Fruit fly (Drosophila melanogaster): ENCODE data around the gene Hrb87F.
A peak's percentile ranks its signal among the peaks of the same experiment; 100 is the strongest.

The Hrb87F gene

DNA sequence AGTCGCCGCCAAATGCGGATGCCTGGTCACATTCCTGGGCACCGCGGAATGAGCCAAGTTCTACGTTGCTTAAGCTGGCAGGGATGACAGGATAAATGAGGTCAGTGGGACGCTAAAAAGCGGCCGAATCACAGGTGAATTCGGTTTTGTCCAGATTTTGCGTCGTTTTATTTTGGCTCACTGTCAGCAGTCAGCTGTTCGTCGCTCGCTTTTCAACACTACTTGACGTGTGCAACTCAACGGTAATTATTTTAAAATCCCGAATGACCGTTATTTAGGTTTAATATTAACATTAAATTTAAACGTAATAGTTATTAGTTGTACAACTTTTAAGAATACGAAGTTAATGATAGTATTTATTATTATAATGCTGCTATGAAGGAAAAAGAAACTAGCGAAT is 39.0 kb upstream of the Hrb87F start (continued):
- TF ChIP-seq CG10321 (GFP tag; IDR thresholded peaks at IDR 0.05) = no peak
- TF ChIP-seq HLH54F (GFP tag; optimal IDR thresholded peaks at IDR 0.05) = no peak
- TF ChIP-seq CG16815 (GFP tag; optimal IDR thresholded peaks at IDR 0.05) = no peak
- peak; percentile 96 for TF ChIP-seq CG8388 (GFP tag; optimal IDR thresholded peaks at IDR 0.05)
- TF ChIP-seq hbn (GFP tag; IDR thresholded peaks at IDR 0.05; ENCODE audit: partially characterized antibody) = 0 out of 2 replicates have a peak, but pooled peaks have one; percentile 28

DNA sequence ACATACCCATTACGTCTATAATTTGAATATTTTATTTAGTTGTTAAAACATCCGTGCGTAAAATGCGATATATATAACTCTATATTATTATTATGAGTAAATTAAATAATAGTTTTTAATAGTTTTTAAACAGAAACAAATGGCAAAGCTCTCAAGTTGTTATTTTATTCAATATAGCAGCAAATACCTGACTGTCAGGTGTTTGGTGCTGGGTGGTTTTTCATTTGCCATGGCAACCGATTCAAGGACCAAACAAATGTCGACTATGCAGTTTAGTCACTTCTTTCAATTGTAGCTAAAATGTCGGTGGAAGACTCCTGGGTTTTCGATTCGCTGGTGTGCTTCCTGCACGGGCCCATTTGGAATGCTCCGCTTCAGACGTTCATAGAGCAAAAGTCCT is 33.4 kb upstream of the Hrb87F start, which contains the start of gene CG14367:
Gene CG14367, plus strand, starts transcription at position 301 of the 400 bp plus-strand sequence.
- TF ChIP-seq nom (GFP tag; optimal IDR thresholded peaks at IDR 0.05) = no peak
- TF ChIP-seq CG4854 (GFP tag; optimal IDR thresholded peaks at IDR 0.05) = no peak
- no peak for TF ChIP-seq Atf3 (GFP tag; optimal IDR thresholded peaks at IDR 0.05)
- TF ChIP-seq Kr (GFP tag; optimal IDR thresholded peaks at IDR 0.05) = no peak
- no peak for TF ChIP-seq ap (GFP tag; IDR thresholded peaks at IDR 0.05)
- TF ChIP-seq CG1792 (GFP tag; optimal IDR thresholded peaks at IDR 0.05) = no peak
- no peak for TF ChIP-seq CG32772 (GFP tag; IDR thresholded peaks at IDR 0.05)
- no peak for TF ChIP-seq CG15269 (tag; optimal IDR thresholded peaks at IDR 0.05)
- TF ChIP-seq abd-A (tag; optimal IDR thresholded peaks at IDR 0.05) = no peak
- no peak for TF ChIP-seq Dad (GFP tag; optimal IDR thresholded peaks at IDR 0.05)
- no peak for TF ChIP-seq CoRest (tag; optimal IDR thresholded peaks at IDR 0.05)
- TF ChIP-seq Gsc (GFP tag; IDR thresholded peaks at IDR 0.05) = no peak
- no peak for TF ChIP-seq C15 (GFP tag; IDR thresholded peaks at IDR 0.05)
- no peak for TF ChIP-seq CG3163 (GFP tag; optimal IDR thresholded peaks at IDR 0.05)
- TF ChIP-seq Fer3 (tag; optimal IDR thresholded peaks at IDR 0.05) = no peak
- TF ChIP-seq CG3995 (GFP tag; optimal IDR thresholded peaks at IDR 0.05) = no peak
- TF ChIP-seq Usf (GFP tag; optimal IDR thresholded peaks at IDR 0.05) = no peak

DNA sequence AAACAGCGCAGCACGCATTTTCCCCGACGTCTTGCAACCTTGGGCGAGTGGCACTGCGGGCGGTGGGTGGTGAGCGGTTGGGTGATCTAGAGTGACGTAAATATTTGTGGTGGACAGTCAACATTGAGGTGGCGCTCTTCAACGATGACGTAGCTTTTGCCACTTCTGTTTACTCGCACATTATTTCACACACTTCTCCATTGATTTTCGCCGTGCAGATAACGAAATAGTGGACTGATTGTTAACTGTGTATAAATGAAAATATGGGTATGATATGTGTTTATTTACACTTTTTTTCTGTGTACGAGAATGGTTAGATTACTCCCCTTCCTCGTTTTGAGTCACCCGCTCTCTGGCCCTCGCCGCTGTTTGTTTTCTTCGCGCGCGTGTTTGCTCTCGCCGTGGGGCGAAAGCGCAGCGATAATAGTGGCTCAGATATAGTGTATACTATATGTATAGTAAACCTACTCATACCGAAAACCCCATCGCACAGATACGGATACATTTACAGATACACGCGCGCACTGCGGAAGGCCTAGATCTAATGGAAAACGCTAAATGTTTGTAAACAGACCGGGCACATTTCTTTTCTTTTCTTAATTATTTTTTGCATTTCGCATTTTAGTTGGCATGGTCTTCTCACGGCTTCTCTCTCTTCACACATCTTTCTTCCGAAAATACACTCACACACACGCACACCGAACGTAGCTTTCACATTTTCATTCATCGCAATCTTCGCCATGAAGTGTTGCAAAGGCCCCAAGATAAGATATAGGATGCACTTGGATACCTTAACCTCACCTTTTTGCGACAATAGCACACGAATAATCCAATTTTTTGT is 26.3 kb upstream of the Hrb87F start, which contains the start of gene omd:
Gene omd, minus strand, starts transcription at position 840 of the 841 bp plus-strand sequence.
- TF ChIP-seq CG7987 (GFP tag; optimal IDR thresholded peaks at IDR 0.05) (peak; percentile 84), CG13287 (GFP tag; IDR thresholded peaks at IDR 0.05; ENCODE audit: partially characterized antibody) (0 out of 2 replicates have a peak, but pooled peaks have one; percentile 23), CG1603 (tag; optimal IDR thresholded peaks at IDR 0.05) (no peak), BEAF-32 (GFP tag; optimal IDR thresholded peaks at IDR 0.05) (no peak), ash1 (GFP tag; optimal IDR thresholded peaks at IDR 0.05) (peak; percentile 64), CG8765 (GFP tag; IDR thresholded peaks at IDR 0.05) (no peak), so (GFP tag; IDR thresholded peaks at IDR 0.05) (no peak), CG4820 (GFP tag; optimal IDR thresholded peaks at IDR 0.05) (peak; percentile 23), fd96Cb (tag; optimal IDR thresholded peaks at IDR 0.05) (no peak), crp (GFP tag; optimal IDR thresholded peaks at IDR 0.05) (peak in 1 of 2 experiments; percentile 7), gt (GFP tag; IDR thresholded peaks at IDR 0.05) (no peak), CG11696 (GFP tag; IDR thresholded peaks at IDR 0.05) (no peak), ap (GFP tag; IDR thresholded peaks at IDR 0.05) (peak; percentile 61), CG8944 (GFP tag; optimal IDR thresholded peaks at IDR 0.05) (peak; percentile 69), CG8290 (GFP tag; optimal IDR thresholded peaks at IDR 0.05) (no peak), CG8290 (tag; optimal IDR thresholded peaks at IDR 0.05) (peak in 1 of 2 experiments; percentile 51), ham (GFP tag; IDR thresholded peaks at IDR 0.05) (no peak; the same call in 1 of the 2 replicates), HLH4C (GFP tag; IDR thresholded peaks at IDR 0.05; ENCODE audit: partially characterized antibody) (no peak), hbn (GFP tag; IDR thresholded peaks at IDR 0.05; ENCODE audit: partially characterized antibody) (no peak), scrt (GFP tag; optimal IDR thresholded peaks at IDR 0.05) (no peak), danr (GFP tag; IDR thresholded peaks at IDR 0.05) (no peak), CG2712 (tag; optimal IDR thresholded peaks at IDR 0.05) (no peak), CG2120 (GFP tag; optimal IDR thresholded peaks at IDR 0.05) (peak; percentile 53), CG3847 (GFP tag; IDR thresholded peaks at IDR 0.05) (0 out of 2 replicates have a peak, but pooled peaks have one; percentile 15), ase (GFP tag; IDR thresholded peaks at IDR 0.05) (0 out of 3 replicates have a peak, but pooled peaks have one; percentile 12), bab2 (GFP tag; optimal IDR thresholded peaks at IDR 0.05) (peak; percentile 79), CG18619 (GFP tag; optimal IDR thresholded peaks at IDR 0.05) (peak; percentile 46)
